Fruit fly (Drosophila melanogaster): Measurements from ENCODE around the gene Es2.

Es2 gene

dm6 chrX:8499151-8499550 lies 37.9 kb downstream of the Es2 start (continued):
- 0 out of 2 replicates have a peak, but pooled peaks have one; percentile 25 for TF ChIP-seq ttk (GFP tag; IDR thresholded peaks at IDR 0.05)
- TF ChIP-seq CG14965 (GFP tag; optimal IDR thresholded peaks at IDR 0.05; ENCODE audit: borderline replicate concordance) = no peak
- TF ChIP-seq CG4360 (GFP tag; IDR thresholded peaks at IDR 0.05) = no peak
- TF ChIP-seq ems (GFP tag; optimal IDR thresholded peaks at IDR 0.05) = no peak
- no peak for TF ChIP-seq CG12659 (GFP tag; optimal IDR thresholded peaks at IDR 0.05)
- TF ChIP-seq CG17328 (GFP tag; IDR thresholded peaks at IDR 0.05) = no peak
- TF ChIP-seq Hr51 (GFP tag; optimal IDR thresholded peaks at IDR 0.05) = peak in 1 of 2 experiments; percentile 24
- no peak for TF ChIP-seq CG10565 (GFP tag; optimal IDR thresholded peaks at IDR 0.05)
- TF ChIP-seq CG1832 (GFP tag; optimal IDR thresholded peaks at IDR 0.05) = no peak
- peak; percentile 25; the same call in 1 of the 2 replicates for TF ChIP-seq CG10366 (GFP tag; IDR thresholded peaks at IDR 0.05)
- no peak for TF ChIP-seq CG6813 (GFP tag; optimal IDR thresholded peaks at IDR 0.05)
- no peak for TF ChIP-seq Gug (GFP tag; IDR thresholded peaks at IDR 0.05)
- TF ChIP-seq CG7372 (GFP tag; IDR thresholded peaks at IDR 0.05) = no peak
- TF ChIP-seq CG7987 (GFP tag; optimal IDR thresholded peaks at IDR 0.05) = no peak
- TF ChIP-seq CG9932 (GFP tag; IDR thresholded peaks at IDR 0.05) = no peak
- TF ChIP-seq CG11456 (GFP tag; IDR thresholded peaks at IDR 0.05) = no peak
- no peak for TF ChIP-seq NFAT (GFP tag; IDR thresholded peaks at IDR 0.05)
- TF ChIP-seq CG11504 (tag; optimal IDR thresholded peaks at IDR 0.05) = peak; percentile 35
- TF ChIP-seq Dp (GFP tag; optimal IDR thresholded peaks at IDR 0.05) = no peak
- no peak for TF ChIP-seq CG17802 (tag; optimal IDR thresholded peaks at IDR 0.05)
- TF ChIP-seq CG6254 (GFP tag; optimal IDR thresholded peaks at IDR 0.05) = no peak
- TF ChIP-seq BtbVII (GFP tag; optimal IDR thresholded peaks at IDR 0.05) = no peak
- no peak for TF ChIP-seq Hmr (GFP tag; optimal IDR thresholded peaks at IDR 0.05)
- TF ChIP-seq CG17912 (GFP tag; optimal IDR thresholded peaks at IDR 0.05) = no peak
- TF ChIP-seq Ada2b (GFP tag; IDR thresholded peaks at IDR 0.05) = 0 out of 2 replicates have a peak, but pooled peaks have one; percentile 22
- no peak for TF ChIP-seq CG6765 (GFP tag; optimal IDR thresholded peaks at IDR 0.05)
- TF ChIP-seq stc (GFP tag; IDR thresholded peaks at IDR 0.05) = no peak
- TF ChIP-seq slbo (GFP tag; IDR thresholded peaks at IDR 0.05) = peak; percentile 32; the same call in 1 of the 2 replicates
- TF ChIP-seq br (optimal IDR thresholded peaks at IDR 0.05) = no peak
- TF ChIP-seq B-H1 (GFP tag; IDR thresholded peaks at IDR 0.05) = peak; percentile 26; the same call in 1 of the 3 replicates
- no peak for TF ChIP-seq oc (tag; optimal IDR thresholded peaks at IDR 0.05)
- no peak for TF ChIP-seq Hr78 (GFP tag; optimal IDR thresholded peaks at IDR 0.05)
- TF ChIP-seq CG4424 (GFP tag; optimal IDR thresholded peaks at IDR 0.05) = no peak
- no peak for TF ChIP-seq CG10274 (GFP tag; optimal IDR thresholded peaks at IDR 0.05)
- peak; percentile 31; the same call in 1 of the 3 replicates for TF ChIP-seq zfh1 (GFP tag; IDR thresholded peaks at IDR 0.05)
- no peak for TF ChIP-seq unc-4 (GFP tag; IDR thresholded peaks at IDR 0.05; ENCODE audit: partially characterized antibody)
- TF ChIP-seq CG33213 (GFP tag; optimal IDR thresholded peaks at IDR 0.05) = no peak
- TF ChIP-seq luna (GFP tag; optimal IDR thresholded peaks at IDR 0.05) = no peak
- TF ChIP-seq NC2β (GFP tag; optimal IDR thresholded peaks at IDR 0.05) = no peak
- TF ChIP-seq sens (GFP tag) = peak; percentile 82
- TF ChIP-seq Xbp1 (GFP tag; optimal IDR thresholded peaks at IDR 0.05) = peak; percentile 17
- TF ChIP-seq CG32532 (GFP tag; IDR thresholded peaks at IDR 0.05) = 0 out of 2 replicates have a peak, but pooled peaks have one; percentile 34
- no peak for TF ChIP-seq ro (GFP tag; IDR thresholded peaks at IDR 0.05)
- no peak for TF ChIP-seq CG10959 (GFP tag; IDR thresholded peaks at IDR 0.05)
- TF ChIP-seq CG9876 (GFP tag; optimal IDR thresholded peaks at IDR 0.05) = no peak
- no peak for TF ChIP-seq lola (GFP tag; optimal IDR thresholded peaks at IDR 0.05)
- no peak for TF ChIP-seq CG12769 (tag; optimal IDR thresholded peaks at IDR 0.05)
- no peak for TF ChIP-seq mirr (GFP tag; optimal IDR thresholded peaks at IDR 0.05)
- no peak for TF ChIP-seq grn (GFP tag; optimal IDR thresholded peaks at IDR 0.05)
- peak; percentile 3 for TF ChIP-seq ind (GFP tag; optimal IDR thresholded peaks at IDR 0.05)
- TF ChIP-seq pb (GFP tag; optimal IDR thresholded peaks at IDR 0.05) = no peak
